Worm (Caenorhabditis elegans): ENCODE results near the gene mlc-5.

mlc-5 gene

ce11 chrIII:13666406-13666805, 43.3 kb downstream of the mlc-5 start:
- TF ChIP-seq ztf-26 (tag; optimal IDR thresholded peaks at IDR 0.05) = no peak
- TF ChIP-seq madf-6 (GFP tag; IDR thresholded peaks at IDR 0.05) = no peak
- no peak for TF ChIP-seq nfya-1 (tag; optimal IDR thresholded peaks at IDR 0.05; ENCODE audit: borderline replicate concordance, insufficient read depth)
- no peak for TF ChIP-seq F55B11.4 (tag; optimal IDR thresholded peaks at IDR 0.05; ENCODE audit: borderline replicate concordance, insufficient read depth)
- no peak for TF ChIP-seq nhr-27 (tag; optimal IDR thresholded peaks at IDR 0.05)
- TF ChIP-seq efl-1 (GFP tag; optimal IDR thresholded peaks at IDR 0.05) = no peak
- no peak for TF ChIP-seq rpc-1 (optimal IDR thresholded peaks at IDR 0.05)
- TF ChIP-seq rpc-1 (tag; optimal IDR thresholded peaks at IDR 0.05) = no peak
- no peak for TF ChIP-seq snpc-3.4 (tag; optimal IDR thresholded peaks at IDR 0.05)
- no peak for TF ChIP-seq F57A8.1 (GFP tag; optimal IDR thresholded peaks at IDR 0.05)
- no peak for TF ChIP-seq Y56A3A.18 (GFP tag; IDR thresholded peaks at IDR 0.05)

- TF ChIP-seq egl-18 (GFP tag; IDR thresholded peaks at IDR 0.05) (no peak), K11D2.4 (GFP tag; IDR thresholded peaks at IDR 0.05) (no peak), ztf-22 (GFP tag; optimal IDR thresholded peaks at IDR 0.05) (no peak), B0336.3 (GFP tag; IDR thresholded peaks at IDR 0.05) (no peak), K12H6.12 (tag; optimal IDR thresholded peaks at IDR 0.05) (no peak), madf-10 (tag; optimal IDR thresholded peaks at IDR 0.05) (no peak), rcor-1 (GFP tag; IDR thresholded peaks at IDR 0.05) (no peak), sptf-2 (GFP tag; optimal IDR thresholded peaks at IDR 0.05) (no peak), nhr-179 (tag; optimal IDR thresholded peaks at IDR 0.05) (no peak), Y53G8AR.9 (GFP tag; conservative IDR thresholded peaks at IDR 0.05) (no peak), mcd-1 (GFP tag; IDR thresholded peaks at IDR 0.05) (no peak), pbrm-1 (GFP tag; IDR thresholded peaks at IDR 0.05) (no peak), fkh-3 (tag; optimal IDR thresholded peaks at IDR 0.05) (no peak)
Measured at ce11 chrIII:13667739-13668138, 44.6 kb downstream of the mlc-5 start, which contains the start of gene flp-15. Gene flp-15, minus strand, starts transcription at chrIII:13667839.

- TF ChIP-seq B0261.1 (tag; optimal IDR thresholded peaks at IDR 0.05) (no peak), hmg-1.2 (GFP tag; IDR thresholded peaks at IDR 0.05) (no peak), sptf-2 (GFP tag; optimal IDR thresholded peaks at IDR 0.05) (no peak), egl-44 (GFP tag; IDR thresholded peaks at IDR 0.05) (no peak), madf-3 (GFP tag; IDR thresholded peaks at IDR 0.05) (no peak), Y79H2A.3 (GFP tag; conservative IDR thresholded peaks at IDR 0.05) (no peak), aptf-2 (GFP tag; conservative IDR thresholded peaks at IDR 0.05) (no peak), lsy-27 (tag; optimal IDR thresholded peaks at IDR 0.05; ENCODE audit: borderline replicate concordance, insufficient read depth) (no peak), F52B5.7 (tag; optimal IDR thresholded peaks at IDR 0.05) (no peak), lag-1 (GFP tag; IDR thresholded peaks at IDR 0.05) (no peak), fkh-3 (tag; optimal IDR thresholded peaks at IDR 0.05) (no peak), somi-1 (GFP tag; optimal IDR thresholded peaks at IDR 0.05) (no peak), snpc-4 (GFP tag; optimal IDR thresholded peaks at IDR 0.05) (no peak), snpc-4 (tag; optimal IDR thresholded peaks at IDR 0.05) (no peak), K11D2.4 (GFP tag; IDR thresholded peaks at IDR 0.05) (no peak)
Measured at ce11 chrIII:13669519-13669918, 46.4 kb downstream of the mlc-5 start.

Measured in whole organism, young adult.